Worm (Caenorhabditis elegans) whole organism, young adult: Measurements from ENCODE around the gene scl-10.

Experiments
- F10E7.11 ChIP-seq: sonication (generic microtip); optimal IDR thresholded peaks from 2 replicates; lab custom pipeline; 2017; ENCODE audit warnings: mild to moderate bottlenecking, missing genetic modification characterization, moderate library complexity, missing compliant biosample characterization
- bed-2 ChIP-seq: fragments of 200-800 bp; sonication (Bioruptor generic); IDR thresholded peaks from 2 replicates; pipeline ENCODE4 v1.3.6; 2022; ENCODE audit warnings: missing genetic modification reagents, missing genetic modification characterization, missing compliant biosample characterization
- madf-8 ChIP-seq: fragments of 200-800 bp; sonication (Bioruptor generic); conservative IDR thresholded peaks from 2 replicates; pipeline ENCODE4 v1.3.6; 2022; ENCODE audit warnings: missing genetic modification reagents, missing genetic modification characterization, missing compliant biosample characterization
- snpc-4 ChIP-seq, 5 experiments: fragments of 150-350 bp in 1 of 5; sonication (generic microtip) in 4 of 5; optimal IDR thresholded peaks; 2 replicates each; lab custom pipeline; 2014 to 2018; ENCODE audit warnings: missing genetic modification characterization in 5 of 5, missing biosample characterization in 3 of 5, antibody characterized with exemption in 2 of 5, mild to moderate bottlenecking in 2 of 5, missing compliant biosample characterization in 2 of 5, missing genotype in 2 of 5, moderate library complexity in 2 of 5, missing genetic modification reagents in 1 of 5
- unc-130 ChIP-seq: sonication (generic microtip); optimal IDR thresholded peaks from 2 replicates; lab custom pipeline; 2016; ENCODE audit warnings: missing genetic modification reagents, missing genetic modification characterization, missing compliant biosample characterization
- unc-62 ChIP-seq: fragments of 150-350 bp; optimal IDR thresholded peaks from 2 replicates; lab custom pipeline; 2014; ENCODE audit warnings: missing biosample characterization, missing genetic modification reagents, missing genetic modification characterization
- xnd-1 ChIP-seq: sonication (generic microtip); optimal IDR thresholded peaks from 2 replicates; lab custom pipeline; 2016; ENCODE audit warnings: missing genotype, missing genetic modification reagents, missing genetic modification characterization, missing compliant biosample characterization
- ztf-3 ChIP-seq: fragments of 200-800 bp; sonication (Bioruptor generic); optimal IDR thresholded peaks from 2 replicates; lab custom pipeline; 2018; ENCODE audit warnings: mild to moderate bottlenecking, missing genetic modification characterization, missing compliant biosample characterization

DNA sequence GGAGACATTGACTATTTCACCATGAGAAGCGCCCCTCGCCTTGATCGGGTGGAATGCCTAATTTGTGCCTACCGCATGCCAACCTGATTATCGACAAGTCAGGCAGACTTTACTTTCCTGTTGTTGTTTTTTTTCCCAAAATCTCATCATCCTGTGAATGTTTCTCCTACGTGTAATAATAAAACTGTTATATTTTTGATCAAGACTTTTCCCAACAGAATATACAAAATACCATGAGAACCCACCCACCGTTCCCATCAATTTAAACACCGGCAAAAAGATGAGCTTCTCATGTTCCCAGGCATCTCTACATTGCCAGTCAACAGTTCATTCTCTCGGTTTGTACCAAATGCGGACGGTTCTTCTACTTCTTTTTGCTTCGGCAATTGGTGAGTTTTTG, 1.4 kb upstream of the scl-10 start, which contains the start of gene scl-9:
- TF ChIP-seq unc-130 (GFP tag; lab: Kevin White, UChicago) (no peak), unc-62 (GFP tag; lab: Kevin White, UChicago) (no peak), snpc-4 (GFP tag; optimal IDR thresholded peaks at IDR 0.05; lab: Kevin White, UChicago) (no peak), snpc-4 (tag; optimal IDR thresholded peaks at IDR 0.05; lab: Kevin White, UChicago) (no peak), ztf-3 (GFP tag; lab: Kevin White, UChicago) (no peak), F10E7.11 (no peak), bed-2 (GFP tag; lab: Robert Waterston, UW) (no peak), xnd-1 (no peak), madf-8 (GFP tag; lab: Robert Waterston, UW) (no peak)
